Worm (Caenorhabditis elegans) whole organism, L3 larva: ENCODE data around the gene F52E1.14.
"Not testable (repeated sequence)": the region's sequence is repeated elsewhere in the genome, so short reads cannot be mapped to it uniquely, and the experiment has no call there.

Experiments used
- R02D3.7 ChIP-seq: fragments of 150-350 bp; optimal IDR thresholded peaks from 2 replicates; lab custom pipeline; 2014; ENCODE audit warnings: missing biosample characterization, missing genetic modification characterization
- ZK546.5 ChIP-seq: sonication (generic microtip); optimal IDR thresholded peaks from 2 replicates; lab custom pipeline; 2017; ENCODE audit warnings: missing biosample characterization, missing genetic modification characterization
- ama-1 ChIP-seq: fragments of 150-350 bp; optimal IDR thresholded peaks from 2 replicates; lab custom pipeline; 2018
- ceh-16 ChIP-seq: sonication (generic microtip); optimal IDR thresholded peaks from 2 replicates; lab custom pipeline; 2017; ENCODE audit warnings: missing biosample characterization, missing genetic modification characterization
- ceh-28 ChIP-seq: fragments of 150-350 bp; optimal IDR thresholded peaks from 2 replicates; lab custom pipeline; 2014; ENCODE audit warnings: missing biosample characterization, missing genetic modification reagents, missing genetic modification characterization
- ceh-82 ChIP-seq: fragments of 150-350 bp; optimal IDR thresholded peaks from 2 replicates; lab custom pipeline; 2014; ENCODE audit warnings: missing biosample characterization, missing genetic modification characterization
- daf-12 ChIP-seq: fragments of 150-350 bp; optimal IDR thresholded peaks from 2 replicates; lab custom pipeline; 2014; ENCODE audit warnings: missing biosample characterization, missing genetic modification reagents, missing genetic modification characterization
- egl-27 ChIP-seq: sonication (generic microtip); optimal IDR thresholded peaks from 4 replicates; lab custom pipeline; 2017; ENCODE audit warnings: missing biosample characterization, missing genetic modification reagents, missing genetic modification characterization
- egl-5 ChIP-seq: fragments of 150-350 bp; optimal IDR thresholded peaks from 2 replicates; lab custom pipeline; 2017; ENCODE audit warnings: missing biosample characterization, missing genetic modification reagents, missing genetic modification characterization, inconsistent platforms
- elt-1 ChIP-seq: fragments of 150-350 bp; optimal IDR thresholded peaks from 2 replicates; lab custom pipeline; 2014; ENCODE audit warnings: missing biosample characterization, missing genetic modification characterization
- elt-2 ChIP-seq: sonication (generic microtip); optimal IDR thresholded peaks from 2 replicates; lab custom pipeline; 2016; ENCODE audit warnings: missing genetic modification reagents, mild to moderate bottlenecking, missing genetic modification characterization, missing compliant biosample characterization
- elt-3 ChIP-seq, 3 experiments: fragments of 150-350 bp in 1 of 3; sonication (generic microtip) in 2 of 3; optimal IDR thresholded peaks; 2 replicates in 2 of 3; 4 replicates in 1 of 3; lab custom pipeline; 2014 to 2017; ENCODE audit warnings: missing biosample characterization in 3 of 3, missing genetic modification characterization in 3 of 3
- eor-1 ChIP-seq, 2 experiments: fragments of 150-350 bp; optimal IDR thresholded peaks; 2 replicates each; lab custom pipeline; 2014 to 2018; ENCODE audit warnings: missing biosample characterization in 2 of 2, missing genetic modification characterization in 2 of 2
- fkh-2 ChIP-seq: fragments of 150-350 bp; optimal IDR thresholded peaks from 2 replicates; lab custom pipeline; 2014; ENCODE audit warnings: missing biosample characterization, missing genetic modification reagents, missing genetic modification characterization
- hmg-11 ChIP-seq: sonication (generic microtip); optimal IDR thresholded peaks from 2 replicates; lab custom pipeline; 2016; ENCODE audit warnings: missing genetic modification characterization, missing compliant biosample characterization
- jun-1 ChIP-seq: fragments of 150-350 bp; optimal IDR thresholded peaks from 2 replicates; lab custom pipeline; 2014; ENCODE audit warnings: missing biosample characterization, missing genetic modification reagents, missing genetic modification characterization
- lin-39 ChIP-seq: fragments of 150-350 bp; optimal IDR thresholded peaks from 2 replicates; lab custom pipeline; 2018; ENCODE audit warnings: missing biosample characterization, missing genetic modification reagents, missing genetic modification characterization
- mdl-1 ChIP-seq: fragments of 150-350 bp; optimal IDR thresholded peaks from 2 replicates; lab custom pipeline; 2014; ENCODE audit warnings: missing biosample characterization, missing genetic modification characterization
- mml-1 ChIP-seq: fragments of 150-350 bp; sonication (generic microtip); optimal IDR thresholded peaks from 3 replicates; lab custom pipeline; 2014; ENCODE audit warnings: missing biosample characterization, missing genetic modification characterization
- nfya-1 ChIP-seq: sonication (generic microtip); optimal IDR thresholded peaks from 2 replicates; lab custom pipeline; 2017; ENCODE audit warnings: missing genetic modification characterization, mild to moderate bottlenecking, missing compliant biosample characterization, antibody characterized with exemption, moderate library complexity; ENCODE audit not compliant: insufficient read depth
- nhr-11 ChIP-seq: fragments of 150-350 bp; optimal IDR thresholded peaks from 2 replicates; lab custom pipeline; 2014; ENCODE audit warnings: missing biosample characterization, missing genetic modification characterization
- nhr-12 ChIP-seq: fragments of 150-350 bp; optimal IDR thresholded peaks from 2 replicates; lab custom pipeline; 2014; ENCODE audit warnings: missing biosample characterization, missing genetic modification characterization
- nhr-237 ChIP-seq: fragments of 150-350 bp; optimal IDR thresholded peaks from 2 replicates; lab custom pipeline; 2014; ENCODE audit warnings: missing biosample characterization, missing genetic modification characterization
- nhr-25 ChIP-seq: sonication (generic microtip); optimal IDR thresholded peaks from 2 replicates; lab custom pipeline; 2017; ENCODE audit warnings: missing biosample characterization, missing genetic modification characterization
- nhr-43 ChIP-seq: sonication (generic microtip); optimal IDR thresholded peaks from 2 replicates; lab custom pipeline; 2016; ENCODE audit warnings: mild to moderate bottlenecking, missing genetic modification characterization, missing compliant biosample characterization; ENCODE audit not compliant: poor library complexity, severe bottlenecking
- nhr-67 ChIP-seq: fragments of 150-350 bp; optimal IDR thresholded peaks from 2 replicates; lab custom pipeline; 2014; ENCODE audit warnings: missing biosample characterization, missing genetic modification characterization
- nhr-77 ChIP-seq: fragments of 150-350 bp; optimal IDR thresholded peaks from 2 replicates; lab custom pipeline; 2014; ENCODE audit warnings: missing biosample characterization, missing genetic modification characterization
- pha-4 ChIP-seq: fragments of 150-350 bp; optimal IDR thresholded peaks from 2 replicates; lab custom pipeline; 2014; ENCODE audit warnings: missing biosample characterization, missing genetic modification reagents, missing genetic modification characterization
- pqm-1 ChIP-seq: fragments of 150-350 bp; optimal IDR thresholded peaks from 2 replicates; lab custom pipeline; 2017; ENCODE audit warnings: missing biosample characterization, missing genetic modification characterization, inconsistent platforms
- skn-1 ChIP-seq: fragments of 150-350 bp; optimal IDR thresholded peaks from 2 replicates; lab custom pipeline; 2014; ENCODE audit warnings: missing biosample characterization, missing genetic modification characterization
- snpc-4 ChIP-seq: fragments of 150-350 bp; optimal IDR thresholded peaks from 2 replicates; lab custom pipeline; 2014; ENCODE audit warnings: missing biosample characterization, missing genetic modification characterization
- tbx-2 ChIP-seq: sonication (generic microtip); optimal IDR thresholded peaks from 2 replicates; lab custom pipeline; 2016; ENCODE audit warnings: mild to moderate bottlenecking, missing genetic modification characterization, missing compliant biosample characterization
- ztf-11 ChIP-seq: fragments of 150-350 bp; optimal IDR thresholded peaks from 2 replicates; lab custom pipeline; 2014; ENCODE audit warnings: missing biosample characterization, missing genetic modification characterization
- ztf-4 ChIP-seq: fragments of 150-350 bp; optimal IDR thresholded peaks from 2 replicates; lab custom pipeline; 2014; ENCODE audit warnings: missing biosample characterization, missing genetic modification characterization

The F52E1.14 gene

DNA sequence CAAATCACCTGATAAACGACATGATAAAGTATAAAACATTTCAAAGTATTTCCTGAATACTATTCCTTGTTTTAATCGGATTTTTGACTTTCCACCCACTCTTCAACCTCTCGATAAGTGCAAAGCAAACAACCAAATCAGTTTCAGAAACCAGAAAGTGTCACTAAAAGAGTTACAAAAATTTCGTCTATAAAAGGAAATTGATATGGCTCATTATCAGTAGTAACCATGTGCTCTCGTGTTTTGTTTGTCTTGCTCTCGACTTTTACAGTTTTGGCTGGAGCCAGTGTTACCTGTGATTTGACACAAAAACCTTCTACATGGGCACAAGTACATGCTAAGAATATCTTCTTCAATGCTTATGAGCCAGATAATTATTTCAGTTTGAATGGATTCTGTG, at the start of gene F52E1.14:
Gene F52E1.14 (plus strand): TSS at position 207 of the 400 bp plus-strand sequence.
- TF ChIP-seq nhr-11 (tag; lab: Kevin White, UChicago) (no peak), nhr-237 (tag; lab: Kevin White, UChicago) (no peak), nhr-77 (tag; lab: Kevin White, UChicago) (no peak), pha-4 (tag; lab: Kevin White, UChicago) (peak; percentile 30), nhr-25 (tag; lab: Kevin White, UChicago) (no peak), pqm-1 (peak; percentile 90), nhr-43 (tag; lab: Kevin White, UChicago) (no peak), snpc-4 (tag; lab: Kevin White, UChicago) (no peak), R02D3.7 (tag; lab: Kevin White, UChicago) (no peak), daf-12 (tag; lab: Kevin White, UChicago) (no peak), elt-3 (tag; optimal IDR thresholded peaks at IDR 0.05; lab: Kevin White, UChicago) (no peak), jun-1 (tag; lab: Kevin White, UChicago) (no peak), ama-1 (lab: Kevin White, UChicago) (no peak), ZK546.5 (tag; lab: Kevin White, UChicago) (no peak), nfya-1 (tag; lab: Kevin White, UChicago) (no peak), ztf-11 (tag; lab: Kevin White, UChicago) (no peak), lin-39 (tag; lab: Kevin White, UChicago) (no peak), egl-5 (tag; lab: Kevin White, UChicago) (no peak), ceh-16 (tag; lab: Kevin White, UChicago) (no peak), mdl-1 (tag; lab: Kevin White, UChicago) (no peak), skn-1 (no peak), elt-2 (tag; lab: Kevin White, UChicago) (peak; percentile 94)

DNA sequence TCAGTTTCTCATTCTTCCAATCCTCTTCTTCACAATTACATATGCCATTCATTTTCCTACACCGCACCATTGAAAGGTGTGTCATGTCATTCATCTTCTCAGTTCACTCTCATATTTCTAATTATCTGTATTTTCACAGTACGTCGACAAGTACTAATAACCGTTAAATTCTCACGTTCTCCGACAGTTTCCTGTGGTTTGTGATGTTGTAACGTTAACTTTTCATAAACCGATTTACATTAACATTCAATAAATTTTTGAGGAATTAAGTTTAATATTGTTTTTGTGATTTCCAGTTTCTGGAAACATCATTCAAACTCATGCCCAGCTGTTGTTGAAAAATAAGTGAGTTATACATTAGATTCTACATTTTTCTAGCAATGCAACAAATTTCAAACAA, 49.4 kb upstream of the F52E1.14 start, which contains the start of gene tmd-2:
Gene tmd-2 (plus strand): TSS at position 301 of the 400 bp plus-strand sequence.
- TF ChIP-seq pha-4 (tag; lab: Kevin White, UChicago), result no peak
- no peak for TF ChIP-seq skn-1
- no peak for TF ChIP-seq nfya-1 (tag; lab: Kevin White, UChicago)
- no peak for TF ChIP-seq ztf-11 (tag; lab: Kevin White, UChicago)
- TF ChIP-seq tbx-2 (tag; lab: Kevin White, UChicago), result no peak
- TF ChIP-seq fkh-2 (tag; lab: Kevin White, UChicago), result no peak
- TF ChIP-seq nhr-12 (tag; lab: Kevin White, UChicago), result no peak
- TF ChIP-seq egl-5 (tag; lab: Kevin White, UChicago), result no peak
- TF ChIP-seq ceh-16 (tag; lab: Kevin White, UChicago), result no peak
- no peak for TF ChIP-seq nhr-67 (tag; lab: Kevin White, UChicago)
- no peak for TF ChIP-seq ZK546.5 (tag; lab: Kevin White, UChicago)
- no peak for TF ChIP-seq eor-1 (tag; optimal IDR thresholded peaks at IDR 0.05; lab: Kevin White, UChicago)
- TF ChIP-seq hmg-11 (tag; lab: Kevin White, UChicago), result no peak
- no peak for TF ChIP-seq daf-12 (tag; lab: Kevin White, UChicago)
- TF ChIP-seq elt-1 (tag; lab: Kevin White, UChicago), result no peak
- no peak for TF ChIP-seq nhr-77 (tag; lab: Kevin White, UChicago)
- TF ChIP-seq ama-1 (lab: Kevin White, UChicago), result no peak
- no peak for TF ChIP-seq nhr-237 (tag; lab: Kevin White, UChicago)
- no peak for TF ChIP-seq egl-27 (tag; lab: Kevin White, UChicago)
- TF ChIP-seq ceh-28 (tag; lab: Kevin White, UChicago), result no peak

DNA sequence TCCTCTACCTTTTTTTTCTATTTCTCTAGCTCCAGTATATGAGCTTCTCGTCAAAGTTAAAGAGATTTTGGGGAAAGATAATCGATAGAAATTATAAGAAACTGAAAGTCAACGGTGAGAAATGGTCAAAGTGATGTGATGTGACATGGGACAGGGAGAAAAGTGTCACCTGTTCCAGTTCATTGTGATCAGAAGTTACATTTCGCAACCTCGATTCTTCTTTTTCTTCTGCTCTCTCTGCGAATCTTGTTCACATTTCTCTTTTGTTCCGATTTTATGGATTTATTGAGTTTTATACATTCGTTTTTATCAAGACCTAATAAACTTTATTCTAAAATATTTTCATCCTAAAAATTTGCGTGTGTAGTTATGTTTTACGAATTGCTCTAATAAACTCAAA, 48.1 kb upstream of the F52E1.14 start:
- TF ChIP-seq tbx-2 (tag; lab: Kevin White, UChicago) (no peak), nhr-67 (tag; lab: Kevin White, UChicago) (no peak), fkh-2 (tag; lab: Kevin White, UChicago) (no peak), nhr-12 (tag; lab: Kevin White, UChicago) (no peak), ama-1 (lab: Kevin White, UChicago) (no peak), hmg-11 (tag; lab: Kevin White, UChicago) (no peak), daf-12 (tag; lab: Kevin White, UChicago) (no peak), mml-1 (tag; lab: Kevin White, UChicago) (no peak), pha-4 (tag; lab: Kevin White, UChicago) (no peak), pqm-1 (no peak), nhr-11 (tag; lab: Kevin White, UChicago) (no peak), skn-1 (no peak), egl-5 (tag; lab: Kevin White, UChicago) (no peak), eor-1 (tag; optimal IDR thresholded peaks at IDR 0.05; lab: Kevin White, UChicago) (no peak)

DNA sequence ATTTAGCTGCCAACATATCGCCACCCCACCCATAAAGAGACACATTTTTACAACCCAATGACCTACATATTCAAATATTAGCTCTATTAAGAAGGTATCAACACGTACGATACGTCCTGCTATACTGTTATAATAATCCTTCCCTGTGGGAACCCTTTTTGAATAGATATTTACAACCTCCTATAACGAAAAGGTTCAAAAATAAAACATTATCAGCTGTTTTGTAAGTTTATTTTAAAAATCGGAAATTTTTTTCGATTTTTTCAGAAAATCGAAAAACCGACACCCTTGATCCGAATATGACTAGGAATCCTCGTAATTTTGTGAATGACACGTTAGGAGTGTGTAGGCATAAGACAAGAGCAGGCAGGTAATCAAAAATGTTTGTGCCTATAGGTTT, 42.8 kb upstream of the F52E1.14 start, which contains the start of gene C08D8.7:
Gene C08D8.7 (plus strand): TSS at position 301 of the 400 bp plus-strand sequence.
- not testable (repeated sequence) for TF ChIP-seq ztf-4 (tag; lab: Kevin White, UChicago); ceh-82; nhr-11 (tag; lab: Kevin White, UChicago)
